Fruit fly (Drosophila melanogaster) whole organism, pupa: ENCODE measurements around the gene CG43796.

Experiments
- CG14655 ChIP-seq: fragments of 200-800 bp; sonication (Bioruptor generic); optimal IDR thresholded peaks from 3 replicates; lab custom pipeline; 2017; ENCODE audit warnings: mild to moderate bottlenecking, missing biosample characterization, missing genetic modification reagents, missing genetic modification characterization
- CG15710 ChIP-seq: fragments of 200-800 bp; sonication (Bioruptor generic); optimal IDR thresholded peaks from 2 replicates; lab custom pipeline; 2018; ENCODE audit warnings: missing biosample characterization, mild to moderate bottlenecking, missing genetic modification characterization, moderate library complexity
- D1 ChIP-seq: fragments of 200-800 bp; sonication (Bioruptor generic); optimal IDR thresholded peaks from 2 replicates; lab custom pipeline; 2018; ENCODE audit warnings: missing biosample characterization, mild to moderate bottlenecking, missing genetic modification characterization, moderate library complexity
- EcR ChIP-seq: fragments of 200-800 bp; sonication (Bioruptor generic); optimal IDR thresholded peaks from 3 replicates; lab custom pipeline; 2019; ENCODE audit warnings: missing biosample characterization, missing genetic modification characterization, mild to moderate bottlenecking, moderate library complexity, missing genetic modification reagents
- Ets98B ChIP-seq: fragments of 200-800 bp; sonication (Bioruptor generic); IDR thresholded peaks from 2 replicates; pipeline ENCODE4 v1.3.6; 2022; ENCODE audit warnings: missing biosample characterization, missing genetic modification characterization
- Pif1A ChIP-seq: fragments of 200-800 bp; sonication (Bioruptor generic); optimal IDR thresholded peaks from 3 replicates; lab custom pipeline; 2016; ENCODE audit warnings: missing biosample characterization, missing genetic modification characterization
- Pif1B ChIP-seq: fragments of 200-800 bp; sonication (Bioruptor generic); optimal IDR thresholded peaks from 3 replicates; lab custom pipeline; 2016; ENCODE audit warnings: missing biosample characterization, missing genetic modification characterization
- rn ChIP-seq: fragments of 200-800 bp; sonication (Bioruptor generic); IDR thresholded peaks from 2 replicates; pipeline ENCODE4 v1.3.6; 2022; ENCODE audit warnings: missing biosample characterization, missing genetic modification characterization

DNA sequence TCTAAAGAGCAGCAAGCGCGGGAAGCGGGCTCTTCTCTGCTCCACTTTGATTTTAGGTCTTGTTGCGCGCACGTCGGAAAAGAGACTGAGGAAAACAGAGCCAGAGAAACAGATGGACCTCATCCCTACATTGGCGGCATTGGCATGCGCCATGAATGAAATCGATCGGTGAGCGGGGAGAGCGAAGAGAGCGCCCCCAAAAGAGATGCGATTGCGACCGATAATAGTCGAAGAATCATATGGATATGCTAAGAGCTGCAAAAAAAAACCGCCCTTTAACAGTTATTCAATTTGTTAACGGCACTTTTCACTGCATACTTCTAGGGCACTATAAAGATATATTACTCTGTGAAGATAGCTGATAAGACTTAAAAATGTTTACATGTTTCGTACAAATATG, 48.7 kb upstream of the CG43796 start, which contains the start of gene grk:
- TF ChIP-seq Ets98B (GFP tag; lab: Robert Waterston, UW) (no peak), CG15710 (tag; lab: Kevin White, UChicago) (no peak), Pif1B (GFP tag; lab: Kevin White, UChicago) (no peak), Pif1A (GFP tag; lab: Kevin White, UChicago) (no peak), CG14655 (no peak), rn (GFP tag; lab: Robert Waterston, UW) (no peak), D1 (tag; lab: Kevin White, UChicago) (no peak), EcR (GFP tag; lab: Kevin White, UChicago) (no peak)
